Fruit fly (Drosophila melanogaster) whole organism: ENCODE measurements around the gene alpha-Man-Ic.

Experiments used
- CG8478 ChIP-seq: fragments of >200 bp; optimal IDR thresholded peaks from 2 replicates; lab custom pipeline; 2018; ENCODE audit warnings: inconsistent platforms
- pan ChIP-seq: fragments of >200 bp; optimal IDR thresholded peaks from 2 replicates; lab custom pipeline; 2017
- usp ChIP-seq: fragments of >200 bp; optimal IDR thresholded peaks from 2 replicates; lab custom pipeline; 2017; ENCODE audit warnings: missing biosample characterization, missing genetic modification characterization, mixed read lengths

DNA sequence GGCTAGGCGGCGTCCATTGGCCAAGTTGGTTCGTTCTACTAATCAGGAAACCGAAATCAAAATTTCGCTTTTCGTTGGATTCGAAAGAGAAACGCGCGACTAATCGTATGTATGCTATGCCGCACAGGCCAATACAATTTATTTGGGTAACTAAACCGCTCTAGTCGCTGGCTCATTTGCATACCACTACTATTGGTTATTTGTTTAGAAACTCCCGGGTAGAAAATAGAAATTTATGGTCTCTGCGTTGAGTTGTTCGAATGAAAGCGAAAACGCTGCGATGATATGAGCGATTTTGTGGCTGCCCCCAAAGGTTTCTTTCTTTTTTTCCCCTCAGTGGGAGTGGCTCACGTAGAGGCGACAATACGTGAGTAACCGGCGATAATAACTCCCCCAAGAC, 37.2 kb downstream of the alpha-Man-Ic start:
- TF ChIP-seq usp (GFP tag; lab: Kevin White, UChicago) (no peak), pan (lab: Kevin White, UChicago) (no peak), CG8478 (lab: Kevin White, UChicago) (no peak)
